Worm (Caenorhabditis elegans) whole organism, late embryonic: ENCODE results near the gene sax-1.
A peak's percentile ranks its signal among the peaks of the same experiment; 100 is the strongest.

Experiments
- F13H6.1 ChIP-seq: sonication (generic microtip); optimal IDR thresholded peaks from 2 replicates; lab custom pipeline; 2016; ENCODE audit warnings: missing genetic modification characterization, missing compliant biosample characterization
- K09A11.1 ChIP-seq: sonication (generic microtip); optimal IDR thresholded peaks from 2 replicates; lab custom pipeline; 2017; ENCODE audit warnings: antibody characterized with exemption, mild to moderate bottlenecking, missing genetic modification characterization, missing compliant biosample characterization; ENCODE audit not compliant: insufficient read depth
- T23F11.4 ChIP-seq: fragments of 200-800 bp; sonication (Bioruptor generic); optimal IDR thresholded peaks from 2 replicates; lab custom pipeline; 2018; ENCODE audit warnings: mild to moderate bottlenecking, missing genetic modification characterization, missing compliant biosample characterization
- ahr-1 ChIP-seq: sonication (generic microtip); optimal IDR thresholded peaks from 2 replicates; lab custom pipeline; 2016; ENCODE audit warnings: missing genetic modification characterization, missing compliant biosample characterization
- ama-1 ChIP-seq: fragments of 150-350 bp; optimal IDR thresholded peaks from 2 replicates; lab custom pipeline; 2014
- ceh-14 ChIP-seq: sonication (generic microtip); optimal IDR thresholded peaks from 2 replicates; lab custom pipeline; 2016; ENCODE audit warnings: missing genotype, missing genetic modification characterization, missing compliant biosample characterization
- ceh-19 ChIP-seq: fragments of 200-800 bp; sonication (Bioruptor generic); optimal IDR thresholded peaks from 2 replicates; lab custom pipeline; 2018; ENCODE audit warnings: mild to moderate bottlenecking, missing genetic modification characterization, missing compliant biosample characterization
- ceh-22 ChIP-seq: sonication (generic microtip); optimal IDR thresholded peaks from 2 replicates; lab custom pipeline; 2017; ENCODE audit warnings: missing biosample characterization, missing genetic modification characterization
- ceh-48 ChIP-seq: sonication (generic microtip); optimal IDR thresholded peaks from 2 replicates; lab custom pipeline; 2016; ENCODE audit warnings: missing genetic modification characterization, inconsistent platforms, missing compliant biosample characterization
- ceh-9 ChIP-seq: sonication (generic microtip); optimal IDR thresholded peaks from 2 replicates; lab custom pipeline; 2016; ENCODE audit warnings: mild to moderate bottlenecking, missing genetic modification characterization, inconsistent platforms, missing compliant biosample characterization
- che-1 ChIP-seq: sonication (generic microtip); optimal IDR thresholded peaks from 2 replicates; lab custom pipeline; 2016; ENCODE audit warnings: mild to moderate bottlenecking, missing genetic modification characterization, missing compliant biosample characterization
- dmd-4 ChIP-seq: sonication (generic microtip); optimal IDR thresholded peaks from 2 replicates; lab custom pipeline; 2016; ENCODE audit warnings: borderline replicate concordance, missing genetic modification characterization, missing compliant biosample characterization
- dve-1 ChIP-seq: sonication (generic microtip); optimal IDR thresholded peaks from 2 replicates; lab custom pipeline; 2017; ENCODE audit warnings: antibody characterized with exemption, mild to moderate bottlenecking, missing genetic modification characterization, missing compliant biosample characterization
- ets-4 ChIP-seq: sonication (generic microtip); optimal IDR thresholded peaks from 2 replicates; lab custom pipeline; 2016; ENCODE audit warnings: missing genetic modification characterization, missing compliant biosample characterization
- fax-1 ChIP-seq: sonication (generic microtip); optimal IDR thresholded peaks from 2 replicates; lab custom pipeline; 2016; ENCODE audit warnings: missing genotype, missing genetic modification characterization, missing compliant biosample characterization
- hlh-30 ChIP-seq: sonication (generic microtip); optimal IDR thresholded peaks from 2 replicates; lab custom pipeline; 2017; ENCODE audit warnings: antibody characterized with exemption, missing genetic modification characterization, missing compliant biosample characterization; ENCODE audit not compliant: insufficient read depth
- hlh-6 ChIP-seq: sonication (generic microtip); optimal IDR thresholded peaks from 2 replicates; lab custom pipeline; 2016; ENCODE audit warnings: missing genotype, missing genetic modification characterization, missing compliant biosample characterization
- hlh-8 ChIP-seq: sonication (generic microtip); optimal IDR thresholded peaks from 2 replicates; lab custom pipeline; 2016; ENCODE audit warnings: missing genotype, missing genetic modification characterization, missing compliant biosample characterization
- lim-6 ChIP-seq: sonication (generic microtip); optimal IDR thresholded peaks from 2 replicates; lab custom pipeline; 2016; ENCODE audit warnings: missing genetic modification characterization, missing compliant biosample characterization
- lin-11 ChIP-seq: fragments of 200-800 bp; sonication (Bioruptor generic); optimal IDR thresholded peaks from 2 replicates; lab custom pipeline; 2018; ENCODE audit warnings: mild to moderate bottlenecking, missing genetic modification characterization, missing compliant biosample characterization
- nfya-1 ChIP-seq: sonication (generic microtip); optimal IDR thresholded peaks from 2 replicates; lab custom pipeline; 2017; ENCODE audit warnings: missing genetic modification characterization, mild to moderate bottlenecking, missing compliant biosample characterization, antibody characterized with exemption, moderate library complexity
- npax-4 ChIP-seq: sonication (generic microtip); optimal IDR thresholded peaks from 2 replicates; lab custom pipeline; 2016; ENCODE audit warnings: missing genetic modification characterization, missing compliant biosample characterization
- pat-9 ChIP-seq: fragments of 200-800 bp; sonication (Bioruptor generic); optimal IDR thresholded peaks from 2 replicates; lab custom pipeline; 2018; ENCODE audit warnings: mild to moderate bottlenecking, missing genetic modification characterization, moderate library complexity, missing compliant biosample characterization
- pha-2 ChIP-seq: sonication (generic microtip); optimal IDR thresholded peaks from 2 replicates; lab custom pipeline; 2017; ENCODE audit warnings: mild to moderate bottlenecking, missing genetic modification characterization, missing compliant biosample characterization
- pha-4 ChIP-seq: fragments of 150-350 bp; optimal IDR thresholded peaks from 2 replicates; lab custom pipeline; 2018; ENCODE audit warnings: missing biosample characterization, missing genetic modification reagents, missing genetic modification characterization
- pros-1 ChIP-seq: fragments of 150-350 bp; optimal IDR thresholded peaks from 2 replicates; lab custom pipeline; 2014; ENCODE audit warnings: missing biosample characterization, missing genetic modification reagents, missing genetic modification characterization
- ref-2 ChIP-seq: sonication (generic microtip); optimal IDR thresholded peaks from 2 replicates; lab custom pipeline; 2016; ENCODE audit warnings: missing genetic modification characterization, missing compliant biosample characterization
- sdc-2 ChIP-seq: sonication (generic microtip); optimal IDR thresholded peaks from 2 replicates; lab custom pipeline; 2016; ENCODE audit warnings: missing genotype, missing genetic modification characterization, missing compliant biosample characterization
- syd-9 ChIP-seq: sonication (generic microtip); optimal IDR thresholded peaks from 2 replicates; lab custom pipeline; 2016; ENCODE audit warnings: mild to moderate bottlenecking, missing genetic modification characterization, moderate library complexity, missing compliant biosample characterization
- ttx-3 ChIP-seq: sonication (generic microtip); optimal IDR thresholded peaks from 2 replicates; lab custom pipeline; 2016; ENCODE audit warnings: missing genetic modification reagents, missing genetic modification characterization, missing compliant biosample characterization
- unc-42 ChIP-seq: sonication (generic microtip); optimal IDR thresholded peaks from 2 replicates; lab custom pipeline; 2016; ENCODE audit warnings: missing genotype, missing genetic modification characterization, missing compliant biosample characterization
- unc-55 ChIP-seq: sonication (generic microtip); optimal IDR thresholded peaks from 2 replicates; lab custom pipeline; 2017; ENCODE audit warnings: missing biosample characterization, missing genetic modification reagents, missing genetic modification characterization
- unc-86 ChIP-seq: sonication (generic microtip); optimal IDR thresholded peaks from 2 replicates; lab custom pipeline; 2016; ENCODE audit warnings: missing genetic modification characterization, missing compliant biosample characterization
- zip-5 ChIP-seq: sonication (generic microtip); optimal IDR thresholded peaks from 2 replicates; lab custom pipeline; 2016; ENCODE audit warnings: missing genetic modification characterization, missing compliant biosample characterization

Gene sax-1

DNA sequence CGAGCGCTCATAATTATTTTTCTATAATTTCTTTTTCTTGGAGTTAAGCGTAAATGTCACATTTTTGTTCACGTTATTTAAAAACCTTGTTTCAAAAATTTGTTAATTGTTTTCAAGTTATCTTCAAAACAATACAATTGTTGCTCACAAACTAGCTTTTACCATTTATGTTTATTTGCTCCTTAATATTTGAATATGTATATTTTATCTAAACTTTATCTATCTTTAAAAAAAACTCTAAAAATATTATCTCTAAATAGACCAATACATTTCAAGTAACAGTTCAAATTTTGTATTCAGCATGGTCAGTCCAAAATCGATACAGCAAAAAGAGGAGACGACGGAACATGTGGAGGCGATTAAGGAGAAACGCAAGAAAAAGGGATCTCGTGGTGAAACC, 6.0 kb upstream of the sax-1 start, which contains the start of gene R11G1.7:
TSS of gene R11G1.7 (plus strand) at position 301 of the 400 bp plus-strand sequence.
- TF ChIP-seq npax-4 (tag; lab: Kevin White, UChicago) = no peak
- TF ChIP-seq fax-1 (tag; lab: Kevin White, UChicago) = no peak
- TF ChIP-seq ceh-14 (tag; lab: Kevin White, UChicago) = no peak
- no peak for TF ChIP-seq sdc-2 (tag; lab: Kevin White, UChicago)

DNA sequence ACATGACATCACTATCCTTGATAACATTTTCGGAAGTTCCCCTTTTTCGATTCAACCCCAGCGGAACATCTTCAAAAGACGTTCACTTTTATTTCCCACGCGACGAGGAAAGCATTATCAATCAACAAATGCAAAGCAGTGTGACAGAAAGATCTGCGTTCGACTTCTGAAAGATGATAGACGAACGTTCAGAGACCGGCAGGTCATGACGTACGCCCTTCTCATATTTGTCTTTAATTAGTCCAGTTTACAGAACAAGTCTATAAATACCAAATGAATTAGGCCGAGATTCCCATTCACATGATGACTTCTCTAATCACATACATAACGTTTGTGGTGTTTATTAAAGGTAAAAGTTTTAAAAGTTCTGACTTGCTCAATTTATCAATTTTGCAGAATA, 4.7 kb upstream of the sax-1 start, which contains the start of gene R11G1.11:
TSS of gene R11G1.11 (plus strand) at position 301 of the 400 bp plus-strand sequence.
- TF ChIP-seq nfya-1 = no peak
- no peak for TF ChIP-seq F13H6.1 (tag; lab: Kevin White, UChicago)
- no peak for TF ChIP-seq unc-55 (GFP tag; lab: Kevin White, UChicago)
- no peak for TF ChIP-seq unc-42 (tag; lab: Kevin White, UChicago)

DNA sequence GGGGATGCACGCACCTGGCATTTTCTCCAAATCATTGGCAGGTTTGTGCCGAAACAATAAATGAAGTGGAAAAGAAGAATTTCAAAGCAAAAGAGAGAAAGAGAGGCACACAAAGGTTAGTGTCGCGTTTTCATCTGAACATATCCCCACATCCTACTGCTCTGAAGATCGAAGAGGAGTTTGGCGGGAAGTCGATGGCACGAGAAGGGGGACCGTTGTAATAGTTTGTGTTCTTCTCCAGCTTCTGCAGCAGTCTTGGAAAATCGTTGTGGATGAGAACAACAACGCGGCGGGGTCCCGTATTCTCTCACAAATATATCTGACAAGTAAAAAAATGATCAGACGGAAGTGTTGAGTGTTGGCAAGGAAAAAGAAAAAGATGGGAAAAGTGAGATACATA, 4.0 kb downstream of the sax-1 start:
- TF ChIP-seq K09A11.1 (tag; lab: Kevin White, UChicago) (no peak), ama-1 (peak; percentile 9), pros-1 (tag; lab: Kevin White, UChicago) (no peak), pha-2 (tag; lab: Kevin White, UChicago) (no peak), hlh-30 (tag; lab: Kevin White, UChicago) (no peak), ref-2 (no peak), lin-11 (tag; lab: Kevin White, UChicago) (no peak)

DNA sequence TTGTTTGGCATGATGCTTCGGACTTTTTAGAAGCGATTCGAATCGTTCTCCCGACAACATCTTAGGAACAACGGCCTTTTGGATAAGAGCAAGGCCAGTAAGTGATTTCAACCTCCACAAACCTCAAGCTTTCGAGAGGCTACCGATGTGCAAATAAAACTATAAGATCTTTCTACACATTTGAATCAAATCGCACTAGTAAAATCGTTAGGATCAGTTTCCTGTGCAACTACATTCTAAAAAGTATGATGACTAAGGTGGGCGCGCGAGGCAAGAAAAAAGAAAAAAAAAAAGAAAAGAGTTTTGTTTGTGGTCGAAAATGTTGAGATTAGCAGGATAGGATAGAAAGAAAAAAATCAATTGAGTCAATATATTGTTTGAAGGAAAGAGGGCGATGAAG, 5.2 kb downstream of the sax-1 start, which contains the start of gene tmem-24:
TSS of gene tmem-24 (minus strand) at position 101 of the 400 bp plus-strand sequence.
- TF ChIP-seq lin-11 (tag; lab: Kevin White, UChicago) (no peak), ttx-3 (tag; lab: Kevin White, UChicago) (no peak), lim-6 (tag; lab: Kevin White, UChicago) (no peak), che-1 (tag; lab: Kevin White, UChicago) (no peak), syd-9 (tag; lab: Kevin White, UChicago) (no peak), ets-4 (tag; lab: Kevin White, UChicago) (no peak), ceh-9 (tag; lab: Kevin White, UChicago) (no peak), ceh-22 (tag; lab: Kevin White, UChicago) (no peak), unc-42 (tag; lab: Kevin White, UChicago) (no peak), T23F11.4 (no peak), dve-1 (tag; lab: Kevin White, UChicago) (no peak), F13H6.1 (tag; lab: Kevin White, UChicago) (no peak), pros-1 (tag; lab: Kevin White, UChicago) (no peak), pat-9 (tag; lab: Kevin White, UChicago) (no peak), dmd-4 (tag; lab: Kevin White, UChicago) (no peak), ceh-14 (tag; lab: Kevin White, UChicago) (no peak), pha-2 (tag; lab: Kevin White, UChicago) (no peak)

DNA sequence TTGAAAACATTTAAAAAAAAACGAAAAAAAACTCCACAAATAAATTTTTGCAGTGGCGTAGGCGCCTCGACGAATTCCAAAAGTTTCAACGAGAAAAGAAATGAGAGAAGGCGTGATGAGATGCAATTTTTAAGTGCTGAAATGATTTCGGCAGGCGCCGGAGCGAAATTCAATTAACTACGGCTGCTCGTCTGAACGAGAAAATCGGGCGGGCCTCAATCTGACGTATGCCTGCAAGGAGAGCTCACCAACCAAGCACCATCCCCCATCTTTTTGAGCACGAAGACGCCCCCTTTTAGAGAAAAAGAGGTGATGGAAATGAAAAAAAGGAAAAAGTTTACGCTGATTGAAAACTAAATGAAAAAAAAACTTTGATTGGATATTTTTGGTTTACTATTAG, 15.2 kb downstream of the sax-1 start:
- TF ChIP-seq ceh-48 (tag; lab: Kevin White, UChicago) (no peak), unc-42 (tag; lab: Kevin White, UChicago) (peak; percentile 66), hlh-6 (tag; lab: Kevin White, UChicago) (no peak)

DNA sequence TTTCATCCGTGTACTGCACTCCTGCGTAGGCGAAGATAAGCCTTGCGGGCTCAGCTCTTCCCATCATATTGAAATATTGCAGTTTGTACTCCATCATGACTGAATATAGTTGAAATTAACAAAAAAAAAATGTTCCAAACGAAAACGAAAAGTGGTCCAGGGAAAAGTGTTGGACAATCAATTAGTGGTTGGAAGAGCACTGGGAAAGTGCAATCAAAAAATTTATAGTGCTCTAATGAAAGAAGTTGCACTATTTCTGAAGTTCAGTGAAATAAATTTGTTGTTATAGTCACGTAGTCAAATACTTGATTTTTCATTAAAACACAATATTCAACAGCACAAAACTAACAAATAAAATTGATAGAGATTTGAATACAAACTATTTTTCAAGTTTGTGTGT, 16.3 kb downstream of the sax-1 start, which contains the start of gene gst-11:
TSS of gene gst-11 (minus strand) at position 101 of the 400 bp plus-strand sequence.
- TF ChIP-seq hlh-30 (tag; lab: Kevin White, UChicago) (no peak), K09A11.1 (tag; lab: Kevin White, UChicago) (no peak), ceh-14 (tag; lab: Kevin White, UChicago) (no peak), ceh-48 (tag; lab: Kevin White, UChicago) (no peak), zip-5 (no peak), pha-4 (tag; lab: Kevin White, UChicago) (no peak), lin-11 (tag; lab: Kevin White, UChicago) (no peak), ceh-19 (no peak), unc-86 (tag; lab: Kevin White, UChicago) (no peak), hlh-8 (no peak), ahr-1 (tag; lab: Kevin White, UChicago) (no peak), pha-2 (tag; lab: Kevin White, UChicago) (no peak)
- TF ChIP-seq, all 69 proteins: peak for 0
